Worm (Caenorhabditis elegans) whole organism, late embryonic: ENCODE measurements around the gene T06A1.5.

ENCODE experiments used
- F13H6.1 ChIP-seq: sonication (generic microtip); optimal IDR thresholded peaks from 2 replicates; lab custom pipeline; 2016; ENCODE audit warnings: missing genetic modification characterization, missing compliant biosample characterization
- ama-1 ChIP-seq: fragments of 150-350 bp; optimal IDR thresholded peaks from 2 replicates; lab custom pipeline; 2014
- dve-1 ChIP-seq: sonication (generic microtip); optimal IDR thresholded peaks from 2 replicates; lab custom pipeline; 2017; ENCODE audit warnings: antibody characterized with exemption, mild to moderate bottlenecking, missing genetic modification characterization, missing compliant biosample characterization
- lim-6 ChIP-seq: sonication (generic microtip); optimal IDR thresholded peaks from 2 replicates; lab custom pipeline; 2016; ENCODE audit warnings: missing genetic modification characterization, missing compliant biosample characterization

DNA sequence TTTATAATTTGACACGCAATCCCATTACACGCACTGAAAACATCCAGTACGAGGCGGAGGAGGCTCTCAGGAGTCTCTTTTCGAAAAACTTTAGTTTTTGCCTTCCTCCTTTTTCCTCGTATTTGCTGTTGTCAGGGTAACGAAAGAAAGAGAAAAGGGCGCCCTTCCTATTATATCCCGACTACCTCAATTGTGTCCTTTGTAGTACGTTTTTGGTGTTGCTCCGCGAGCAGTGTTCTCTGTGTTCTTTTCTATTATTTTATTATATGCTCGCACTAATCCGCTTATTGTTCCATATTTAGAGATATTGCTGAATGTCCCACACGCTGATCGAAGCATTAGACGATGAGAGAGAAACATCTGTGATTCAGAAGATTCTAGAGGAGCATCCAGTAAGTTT, 31.5 kb upstream of the T06A1.5 start, which contains the start of gene nphp-2:
- TF ChIP-seq dve-1 (tag; lab: Kevin White, UChicago) = no peak
- TF ChIP-seq F13H6.1 (tag; lab: Kevin White, UChicago) = no peak
- TF ChIP-seq ama-1 (lab: Kevin White, UChicago) = no peak
- TF ChIP-seq lim-6 (tag; lab: Kevin White, UChicago) = no peak
